Fruit fly (Drosophila melanogaster) whole organism: Measurements from ENCODE around the gene stumps.

Experiments
- CG8478 ChIP-seq: fragments of >200 bp; optimal IDR thresholded peaks from 2 replicates; lab custom pipeline; 2018; ENCODE audit warnings: inconsistent platforms
- Dll ChIP-seq: fragments of >200 bp; optimal IDR thresholded peaks from 2 replicates; lab custom pipeline; 2017
- EcR ChIP-seq, 2 experiments: fragments of >200 bp; optimal IDR thresholded peaks; 2 replicates each; lab custom pipeline; 2017; ENCODE audit warnings: missing biosample characterization in 2 of 2, missing genetic modification characterization in 2 of 2, missing genetic modification reagents in 2 of 2
- pan ChIP-seq: fragments of >200 bp; optimal IDR thresholded peaks from 2 replicates; lab custom pipeline; 2017
- psq ChIP-seq: fragments of >200 bp; optimal IDR thresholded peaks from 2 replicates; lab custom pipeline; 2017
- usp ChIP-seq: fragments of >200 bp; optimal IDR thresholded peaks from 2 replicates; lab custom pipeline; 2017; ENCODE audit warnings: missing biosample characterization, missing genetic modification characterization, mixed read lengths

dm6 chr3R:14653039-14653852, 76.2 kb downstream of the stumps start:
- TF ChIP-seq EcR (GFP tag; optimal IDR thresholded peaks at IDR 0.05; lab: Kevin White, UChicago), result no peak
- no peak for TF ChIP-seq psq (lab: Kevin White, UChicago)
- TF ChIP-seq Dll, result no peak
- no peak for TF ChIP-seq CG8478 (lab: Kevin White, UChicago)
- TF ChIP-seq usp, result no peak
- TF ChIP-seq pan (lab: Kevin White, UChicago), result no peak
